Worm (Caenorhabditis elegans) whole organism, L2 larva: ENCODE results near the gene Y17G7B.18.
A peak's percentile ranks its signal among the peaks of the same experiment; 100 is the strongest.

Experiments
- F13H6.1 ChIP-seq: sonication (generic microtip); optimal IDR thresholded peaks from 2 replicates; lab custom pipeline; 2016; ENCODE audit warnings: missing genetic modification characterization, missing compliant biosample characterization
- ZK546.5 ChIP-seq: sonication (generic microtip); optimal IDR thresholded peaks from 2 replicates; lab custom pipeline; 2017; ENCODE audit warnings: missing biosample characterization, missing genetic modification characterization
- egl-27 ChIP-seq: sonication (generic microtip); optimal IDR thresholded peaks from 3 replicates; lab custom pipeline; 2017; ENCODE audit warnings: missing biosample characterization, missing genetic modification reagents, missing genetic modification characterization
- elt-1 ChIP-seq: fragments of 150-350 bp; optimal IDR thresholded peaks from 2 replicates; lab custom pipeline; 2014; ENCODE audit warnings: missing biosample characterization, missing genetic modification characterization
- elt-3 ChIP-seq: sonication (generic microtip); optimal IDR thresholded peaks from 2 replicates; lab custom pipeline; 2017; ENCODE audit warnings: missing biosample characterization, missing genetic modification characterization
- lsy-2 ChIP-seq, 2 experiments: fragments of 150-350 bp in 1 of 2; sonication (generic microtip) in 1 of 2; optimal IDR thresholded peaks; 2 replicates each; lab custom pipeline; 2014 to 2017; ENCODE audit warnings: missing biosample characterization in 2 of 2, missing genetic modification characterization in 2 of 2
- mdl-1 ChIP-seq, 2 experiments: fragments of 150-350 bp in 1 of 2; sonication (generic microtip) in 1 of 2; optimal IDR thresholded peaks; 2 replicates each; lab custom pipeline; 2017; ENCODE audit warnings: missing biosample characterization in 2 of 2, missing genetic modification characterization in 2 of 2
- nhr-237 ChIP-seq: fragments of 150-350 bp; optimal IDR thresholded peaks from 2 replicates; lab custom pipeline; 2014; ENCODE audit warnings: missing biosample characterization, missing genetic modification characterization
- skn-1 ChIP-seq: sonication (generic microtip); optimal IDR thresholded peaks from 2 replicates; lab custom pipeline; 2017; ENCODE audit warnings: missing biosample characterization, missing genetic modification characterization
- sma-3 ChIP-seq: sonication (generic microtip); optimal IDR thresholded peaks from 2 replicates; lab custom pipeline; 2016; ENCODE audit warnings: missing genetic modification reagents, missing genetic modification characterization, missing compliant biosample characterization

Y17G7B.18 gene

DNA sequence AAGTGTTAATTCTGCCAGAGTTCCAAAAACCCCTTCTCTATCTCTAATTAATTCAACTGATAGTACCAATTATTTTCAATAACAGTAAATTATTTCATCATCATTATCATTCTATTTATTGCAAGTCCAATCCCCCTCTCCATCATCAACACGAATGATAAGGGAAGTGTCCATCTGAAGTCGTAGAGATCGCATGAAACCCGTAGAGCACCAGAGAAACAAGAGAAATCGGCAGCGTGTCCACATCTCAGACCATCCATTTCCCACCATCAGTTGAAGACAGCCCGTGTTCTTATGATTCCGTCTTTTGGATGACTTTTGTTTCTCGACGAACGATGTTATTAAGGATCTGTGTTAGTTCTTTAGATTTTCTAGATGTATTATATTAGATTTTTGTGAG lies 54.2 kb downstream of the Y17G7B.18 start (continued):
- TF ChIP-seq elt-1: no peak
- no peak for TF ChIP-seq lsy-2 (tag; optimal IDR thresholded peaks at IDR 0.05; lab: Kevin White, UChicago)
- TF ChIP-seq mdl-1 (tag; optimal IDR thresholded peaks at IDR 0.05; lab: Kevin White, UChicago): peak in 1 of 2 experiments; percentile 12
- no peak for TF ChIP-seq ZK546.5 (tag; lab: Kevin White, UChicago)
- TF ChIP-seq nhr-237: no peak
- peak; percentile 8 for TF ChIP-seq sma-3 (GFP tag; lab: Kevin White, UChicago)
- no peak for TF ChIP-seq elt-3 (tag; lab: Kevin White, UChicago)
- no peak for TF ChIP-seq egl-27 (tag; lab: Kevin White, UChicago)
- TF ChIP-seq skn-1 (tag; lab: Kevin White, UChicago): no peak
- no peak for TF ChIP-seq F13H6.1 (tag; lab: Kevin White, UChicago)
